Worm (Caenorhabditis elegans) whole organism, late embryonic: ENCODE data around the gene egl-21.
A peak's percentile ranks its signal among the peaks of the same experiment; 100 is the strongest.

Experiments used
- C08G9.2 ChIP-seq: sonication (generic microtip); optimal IDR thresholded peaks from 2 replicates; lab custom pipeline; 2016; ENCODE audit warnings: mild to moderate bottlenecking, missing genetic modification characterization, moderate library complexity, missing compliant biosample characterization
- F13H6.1 ChIP-seq: sonication (generic microtip); optimal IDR thresholded peaks from 2 replicates; lab custom pipeline; 2016; ENCODE audit warnings: missing genetic modification characterization, missing compliant biosample characterization
- K02D7.2 ChIP-seq: sonication (generic microtip); optimal IDR thresholded peaks from 2 replicates; lab custom pipeline; 2017; ENCODE audit warnings: mild to moderate bottlenecking, missing genetic modification characterization, missing compliant biosample characterization
- K09A11.1 ChIP-seq: sonication (generic microtip); optimal IDR thresholded peaks from 2 replicates; lab custom pipeline; 2017; ENCODE audit warnings: antibody characterized with exemption, mild to moderate bottlenecking, missing genetic modification characterization, missing compliant biosample characterization; ENCODE audit not compliant: insufficient read depth
- ahr-1 ChIP-seq: sonication (generic microtip); optimal IDR thresholded peaks from 2 replicates; lab custom pipeline; 2016; ENCODE audit warnings: missing genetic modification characterization, missing compliant biosample characterization
- ceh-2 ChIP-seq: sonication (generic microtip); optimal IDR thresholded peaks from 2 replicates; lab custom pipeline; 2016; ENCODE audit warnings: missing genotype, missing genetic modification characterization, missing compliant biosample characterization
- ceh-24 ChIP-seq: sonication (generic microtip); optimal IDR thresholded peaks from 2 replicates; lab custom pipeline; 2016; ENCODE audit warnings: mild to moderate bottlenecking, missing genetic modification characterization, missing compliant biosample characterization
- ceh-34 ChIP-seq: sonication (generic microtip); optimal IDR thresholded peaks from 2 replicates; lab custom pipeline; 2016; ENCODE audit warnings: mild to moderate bottlenecking, missing genetic modification characterization, missing compliant biosample characterization
- ceh-45 ChIP-seq: fragments of 200-800 bp; sonication (Bioruptor generic); IDR thresholded peaks from 2 replicates; pipeline ENCODE4 v1.3.6; 2022; ENCODE audit warnings: missing genetic modification reagents, missing genetic modification characterization, missing compliant biosample characterization
- ceh-48 ChIP-seq: sonication (generic microtip); optimal IDR thresholded peaks from 2 replicates; lab custom pipeline; 2016; ENCODE audit warnings: missing genetic modification characterization, inconsistent platforms, missing compliant biosample characterization
- ceh-9 ChIP-seq: sonication (generic microtip); optimal IDR thresholded peaks from 2 replicates; lab custom pipeline; 2016; ENCODE audit warnings: mild to moderate bottlenecking, missing genetic modification characterization, inconsistent platforms, missing compliant biosample characterization
- che-1 ChIP-seq: sonication (generic microtip); optimal IDR thresholded peaks from 2 replicates; lab custom pipeline; 2016; ENCODE audit warnings: mild to moderate bottlenecking, missing genetic modification characterization, missing compliant biosample characterization
- dmd-4 ChIP-seq: sonication (generic microtip); optimal IDR thresholded peaks from 2 replicates; lab custom pipeline; 2016; ENCODE audit warnings: borderline replicate concordance, missing genetic modification characterization, missing compliant biosample characterization
- dve-1 ChIP-seq: sonication (generic microtip); optimal IDR thresholded peaks from 2 replicates; lab custom pipeline; 2017; ENCODE audit warnings: antibody characterized with exemption, mild to moderate bottlenecking, missing genetic modification characterization, missing compliant biosample characterization
- ets-4 ChIP-seq: sonication (generic microtip); optimal IDR thresholded peaks from 2 replicates; lab custom pipeline; 2016; ENCODE audit warnings: missing genetic modification characterization, missing compliant biosample characterization
- fkh-10 ChIP-seq: fragments of 150-350 bp; optimal IDR thresholded peaks from 2 replicates; lab custom pipeline; 2014; ENCODE audit warnings: missing biosample characterization, missing genetic modification reagents, missing genetic modification characterization
- fkh-6 ChIP-seq: sonication (generic microtip); optimal IDR thresholded peaks from 2 replicates; lab custom pipeline; 2016; ENCODE audit warnings: missing genetic modification characterization, missing compliant biosample characterization
- gmeb-2 ChIP-seq: sonication (generic microtip); optimal IDR thresholded peaks from 2 replicates; lab custom pipeline; 2016; ENCODE audit warnings: missing genetic modification characterization, inconsistent platforms, missing compliant biosample characterization
- hlh-13 ChIP-seq: fragments of 200-800 bp; sonication (Bioruptor generic); optimal IDR thresholded peaks from 2 replicates; lab custom pipeline; 2018; ENCODE audit warnings: mild to moderate bottlenecking, missing genetic modification characterization, missing compliant biosample characterization
- hlh-8 ChIP-seq: sonication (generic microtip); optimal IDR thresholded peaks from 2 replicates; lab custom pipeline; 2016; ENCODE audit warnings: missing genotype, missing genetic modification characterization, missing compliant biosample characterization
- mec-3 ChIP-seq: sonication (generic microtip); optimal IDR thresholded peaks from 2 replicates; lab custom pipeline; 2016; ENCODE audit warnings: borderline replicate concordance, missing genetic modification characterization, missing compliant biosample characterization
- nfya-1 ChIP-seq: sonication (generic microtip); optimal IDR thresholded peaks from 2 replicates; lab custom pipeline; 2017; ENCODE audit warnings: missing genetic modification characterization, mild to moderate bottlenecking, missing compliant biosample characterization, antibody characterized with exemption, moderate library complexity
- nhr-232 ChIP-seq: sonication (generic microtip); optimal IDR thresholded peaks from 2 replicates; lab custom pipeline; 2016; ENCODE audit warnings: missing genetic modification characterization, missing compliant biosample characterization
- odd-2 ChIP-seq: sonication (generic microtip); optimal IDR thresholded peaks from 2 replicates; lab custom pipeline; 2017; ENCODE audit warnings: antibody characterized with exemption, mild to moderate bottlenecking, missing genetic modification characterization, missing compliant biosample characterization
- pag-3 ChIP-seq: sonication (generic microtip); optimal IDR thresholded peaks from 2 replicates; lab custom pipeline; 2016; ENCODE audit warnings: missing compliant biosample characterization, missing genetic modification characterization, borderline replicate concordance
- pax-1 ChIP-seq: fragments of 150-350 bp; optimal IDR thresholded peaks from 2 replicates; lab custom pipeline; 2014; ENCODE audit warnings: missing biosample characterization, missing genetic modification characterization
- pha-2 ChIP-seq: sonication (generic microtip); optimal IDR thresholded peaks from 2 replicates; lab custom pipeline; 2017; ENCODE audit warnings: mild to moderate bottlenecking, missing genetic modification characterization, missing compliant biosample characterization
- pha-4 ChIP-seq: fragments of 150-350 bp; optimal IDR thresholded peaks from 2 replicates; lab custom pipeline; 2018; ENCODE audit warnings: missing biosample characterization, missing genetic modification reagents, missing genetic modification characterization
- pqm-1 ChIP-seq: sonication (generic microtip); optimal IDR thresholded peaks from 2 replicates; lab custom pipeline; 2016; ENCODE audit warnings: missing genetic modification characterization, missing compliant biosample characterization
- pros-1 ChIP-seq: fragments of 150-350 bp; optimal IDR thresholded peaks from 2 replicates; lab custom pipeline; 2014; ENCODE audit warnings: missing biosample characterization, missing genetic modification reagents, missing genetic modification characterization
- ref-2 ChIP-seq: sonication (generic microtip); optimal IDR thresholded peaks from 2 replicates; lab custom pipeline; 2016; ENCODE audit warnings: missing genetic modification characterization, missing compliant biosample characterization
- rnt-1 ChIP-seq: sonication (generic microtip); optimal IDR thresholded peaks from 2 replicates; lab custom pipeline; 2016; ENCODE audit warnings: missing genetic modification characterization, missing compliant biosample characterization
- sox-2 ChIP-seq: fragments of 200-800 bp; sonication (Bioruptor generic); IDR thresholded peaks from 2 replicates; pipeline ENCODE4 v1.3.6; 2022; ENCODE audit warnings: missing genetic modification reagents, missing genetic modification characterization, missing compliant biosample characterization
- sox-4 ChIP-seq: sonication (generic microtip); optimal IDR thresholded peaks from 2 replicates; lab custom pipeline; 2017; ENCODE audit warnings: mild to moderate bottlenecking, missing genetic modification characterization, inconsistent platforms, missing compliant biosample characterization
- syd-9 ChIP-seq: sonication (generic microtip); optimal IDR thresholded peaks from 2 replicates; lab custom pipeline; 2016; ENCODE audit warnings: mild to moderate bottlenecking, missing genetic modification characterization, moderate library complexity, missing compliant biosample characterization
- ttx-3 ChIP-seq: sonication (generic microtip); optimal IDR thresholded peaks from 2 replicates; lab custom pipeline; 2016; ENCODE audit warnings: missing genetic modification reagents, missing genetic modification characterization, missing compliant biosample characterization
- unc-86 ChIP-seq: sonication (generic microtip); optimal IDR thresholded peaks from 2 replicates; lab custom pipeline; 2016; ENCODE audit warnings: missing genetic modification characterization, missing compliant biosample characterization
- zip-5 ChIP-seq: sonication (generic microtip); optimal IDR thresholded peaks from 2 replicates; lab custom pipeline; 2016; ENCODE audit warnings: missing genetic modification characterization, missing compliant biosample characterization
- ztf-16 ChIP-seq: sonication (generic microtip); optimal IDR thresholded peaks from 2 replicates; lab custom pipeline; 2017; ENCODE audit warnings: missing genetic modification characterization, missing compliant biosample characterization

egl-21 gene

ce11 chrIV:10483607-10484117 lies 2.0 kb upstream of the egl-21 start, which contains the start of the genes F01D4.5 and ced-5 (continued):
- no peak for TF ChIP-seq K09A11.1
- no peak for TF ChIP-seq hlh-13 (GFP tag; lab: Kevin White, UChicago)
- peak; percentile 26 for TF ChIP-seq F13H6.1
- peak; percentile 73 for TF ChIP-seq ref-2
- TF ChIP-seq rnt-1 = peak; percentile 54
- peak; percentile 19 for TF ChIP-seq syd-9 (tag; lab: Kevin White, UChicago)
- TF ChIP-seq gmeb-2 (tag; lab: Kevin White, UChicago) = peak; percentile 15
- peak; percentile 77 for TF ChIP-seq ets-4 (tag; lab: Kevin White, UChicago)
- peak; percentile 53 for TF ChIP-seq unc-86 (tag; lab: Kevin White, UChicago)
- TF ChIP-seq nhr-232 (tag; lab: Kevin White, UChicago) = no peak
- TF ChIP-seq dve-1 (tag; lab: Kevin White, UChicago) = no peak
- peak; percentile 78 for TF ChIP-seq hlh-8 (tag; lab: Kevin White, UChicago)
- peak; percentile 45 for TF ChIP-seq ttx-3 (tag; lab: Kevin White, UChicago)
- peak; percentile 25 for TF ChIP-seq nfya-1
- TF ChIP-seq C08G9.2 (tag; lab: Kevin White, UChicago) = peak; percentile 90
- TF ChIP-seq pqm-1 = peak; percentile 38
- TF ChIP-seq pha-4 (tag; lab: Kevin White, UChicago) = no peak
- no peak for TF ChIP-seq ceh-9 (tag; lab: Kevin White, UChicago)
- no peak for TF ChIP-seq che-1 (tag; lab: Kevin White, UChicago)
- peak; percentile 58 for TF ChIP-seq ztf-16
- no peak for TF ChIP-seq pax-1 (tag; lab: Kevin White, UChicago)
- TF ChIP-seq ahr-1 (tag; lab: Kevin White, UChicago) = peak; percentile 42

- TF ChIP-seq odd-2 (tag; lab: Kevin White, UChicago) (no peak), syd-9 (tag; lab: Kevin White, UChicago) (no peak), pag-3 (tag; lab: Kevin White, UChicago) (no peak), ceh-45 (no peak), pha-2 (tag; lab: Kevin White, UChicago) (no peak), pha-4 (tag; lab: Kevin White, UChicago) (no peak), fkh-10 (no peak), K09A11.1 (no peak), ceh-34 (no peak)
- TF ChIP-seq, all 69 proteins: peak for 0
Observed at ce11 chrIV:10482585-10482984, 941 bp upstream of the egl-21 start.

ce11 chrIV:10475234-10475633 lies 6.4 kb downstream of the egl-21 start:
- TF ChIP-seq ceh-48 (no peak), odd-2 (tag; lab: Kevin White, UChicago) (no peak), ceh-45 (no peak), ets-4 (tag; lab: Kevin White, UChicago) (no peak), ceh-24 (tag; lab: Kevin White, UChicago) (no peak), ceh-2 (tag; lab: Kevin White, UChicago) (no peak), pqm-1 (no peak), syd-9 (tag; lab: Kevin White, UChicago) (no peak), zip-5 (tag; lab: Kevin White, UChicago) (no peak), hlh-13 (GFP tag; lab: Kevin White, UChicago) (no peak), ahr-1 (tag; lab: Kevin White, UChicago) (no peak), fkh-6 (no peak)

ce11 chrIV:10472478-10472877 lies 9.2 kb downstream of the egl-21 start, which contains the start of gene bgnt-1.1:
TSS of gene bgnt-1.1 (plus strand) at chrIV:10472778.
- no peak for TF ChIP-seq pros-1
- no peak for TF ChIP-seq ztf-16
- TF ChIP-seq sox-2 (GFP tag; lab: Robert Waterston, UW) = no peak
- TF ChIP-seq ceh-9 (tag; lab: Kevin White, UChicago) = no peak
- no peak for TF ChIP-seq ceh-48
- no peak for TF ChIP-seq K02D7.2 (tag; lab: Kevin White, UChicago)
- no peak for TF ChIP-seq mec-3 (tag; lab: Kevin White, UChicago)
- TF ChIP-seq ref-2 = no peak
- no peak for TF ChIP-seq dmd-4 (tag; lab: Kevin White, UChicago)
- TF ChIP-seq ceh-2 (tag; lab: Kevin White, UChicago) = no peak
- TF ChIP-seq sox-4 (tag; lab: Kevin White, UChicago) = no peak
- TF ChIP-seq, all 69 proteins: peak for 0
